Worm (Caenorhabditis elegans): Measurements from ENCODE around the gene chdh-1.

DNA sequence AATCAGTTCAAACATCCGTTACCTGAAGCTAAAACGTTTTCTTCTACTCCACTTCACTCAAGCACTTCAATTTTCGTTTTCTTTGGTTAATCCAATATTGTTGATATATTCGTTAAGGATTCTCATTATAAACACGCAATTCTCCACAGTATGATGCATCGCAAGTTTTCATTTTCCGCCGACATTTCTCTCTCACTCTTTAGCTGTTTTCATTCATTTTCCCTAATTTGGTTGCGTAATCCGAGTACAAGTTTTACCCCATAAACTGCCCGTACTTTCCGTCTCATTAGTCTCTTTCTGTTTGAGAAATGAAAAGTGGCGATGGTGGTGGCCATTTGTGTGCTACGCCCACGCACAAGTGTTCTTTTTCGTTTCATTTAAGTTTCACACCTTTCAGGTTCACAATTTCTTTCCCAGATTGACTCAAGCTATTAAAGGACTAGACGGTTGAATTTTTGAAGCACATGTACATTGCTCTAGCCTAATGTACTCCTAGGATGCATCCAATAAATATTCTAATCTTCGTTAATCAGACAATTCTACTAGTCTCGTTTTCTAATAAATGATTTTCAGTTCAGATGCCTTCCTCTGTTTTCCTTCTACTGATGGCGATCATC, 7.3 kb downstream of the chdh-1 start, which contains the start of gene C34C6.3:
- no peak for TF ChIP-seq ceh-31 (tag; optimal IDR thresholded peaks at IDR 0.05)
- no peak for TF ChIP-seq F13H6.1 (tag; optimal IDR thresholded peaks at IDR 0.05)
- no peak for TF ChIP-seq ahr-1 (tag; optimal IDR thresholded peaks at IDR 0.05)
- no peak for TF ChIP-seq odd-2 (tag; optimal IDR thresholded peaks at IDR 0.05)

Measured in whole organism, late embryonic.